Worm (Caenorhabditis elegans): ENCODE data around the gene Y73F8A.27.

Y73F8A.27 gene

DNA sequence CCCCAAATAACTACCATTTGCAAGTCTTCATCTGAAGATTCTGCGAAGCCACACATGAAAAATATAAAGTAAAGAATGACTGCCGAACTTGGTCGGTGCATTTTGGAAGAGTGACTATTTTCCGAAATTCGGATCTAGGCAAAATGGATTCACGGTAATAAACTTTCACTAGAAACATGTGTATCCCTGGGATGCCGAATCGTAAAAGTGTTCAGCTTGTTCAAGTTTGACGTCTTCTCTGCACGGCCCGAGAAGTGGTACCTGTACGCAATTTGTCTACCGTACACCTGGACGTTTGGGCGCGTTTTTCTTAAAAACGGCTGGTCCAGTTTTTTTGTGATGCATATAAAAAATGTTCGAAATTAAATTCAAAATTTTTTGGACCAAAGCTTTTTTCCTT is 28.1 kb upstream of the Y73F8A.27 start, which contains the start of gene Y73F8A.23:
Gene Y73F8A.23 (minus strand): TSS at position 101 of the 400 bp plus-strand sequence.
- TF ChIP-seq pha-2 (tag; optimal IDR thresholded peaks at IDR 0.05): no peak
- TF ChIP-seq fkh-6 (tag; optimal IDR thresholded peaks at IDR 0.05): no peak
- no peak for TF ChIP-seq unc-55 (GFP tag; optimal IDR thresholded peaks at IDR 0.05)
- TF ChIP-seq C08G9.2 (tag; optimal IDR thresholded peaks at IDR 0.05): no peak
- TF ChIP-seq pros-1 (tag; optimal IDR thresholded peaks at IDR 0.05): no peak
- TF ChIP-seq sdc-2 (tag; optimal IDR thresholded peaks at IDR 0.05): no peak
- no peak for TF ChIP-seq che-1 (tag; optimal IDR thresholded peaks at IDR 0.05)
- TF ChIP-seq unc-86 (tag; optimal IDR thresholded peaks at IDR 0.05): no peak
- no peak for TF ChIP-seq hlh-8 (tag; optimal IDR thresholded peaks at IDR 0.05)
- TF ChIP-seq hlh-6 (tag; optimal IDR thresholded peaks at IDR 0.05): no peak
- no peak for TF ChIP-seq elt-2 (tag; optimal IDR thresholded peaks at IDR 0.05)
- no peak for TF ChIP-seq dve-1 (tag; optimal IDR thresholded peaks at IDR 0.05)
- TF ChIP-seq ama-1 (optimal IDR thresholded peaks at IDR 0.05): no peak
- no peak for TF ChIP-seq nfya-1 (tag; optimal IDR thresholded peaks at IDR 0.05)
- TF ChIP-seq tbx-7 (tag; optimal IDR thresholded peaks at IDR 0.05): no peak
- TF ChIP-seq tbx-2 (tag; optimal IDR thresholded peaks at IDR 0.05): no peak

DNA sequence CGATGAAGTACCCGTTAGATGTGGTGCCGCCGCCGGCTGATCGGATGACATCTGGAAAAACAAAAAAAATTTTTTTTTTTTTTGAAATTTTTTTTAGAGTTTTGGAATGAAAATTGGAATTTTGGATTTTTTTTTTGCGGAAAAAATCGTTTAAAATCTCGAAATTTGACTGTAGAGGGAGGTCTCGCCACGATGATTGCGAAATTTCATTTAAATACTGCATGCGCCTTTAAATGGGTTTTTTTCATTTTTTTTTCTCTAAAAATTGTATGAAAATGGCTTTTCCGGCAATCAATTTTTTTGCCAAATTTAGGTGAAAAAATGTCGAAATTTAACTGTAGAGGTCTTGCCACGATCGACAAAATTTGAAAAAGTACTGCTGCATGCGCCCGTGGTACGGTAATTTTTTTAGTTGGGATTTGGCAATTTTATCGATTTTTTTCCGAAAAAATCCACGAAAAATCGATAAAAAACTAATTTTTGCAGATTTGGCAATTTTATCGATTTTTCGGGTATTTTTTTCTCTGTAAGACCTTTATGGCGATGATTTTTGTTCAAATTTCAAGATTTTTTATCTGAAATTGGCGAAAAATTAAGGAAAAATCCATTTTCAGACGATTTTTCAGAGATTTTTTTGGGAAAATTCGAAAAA is 19.3 kb upstream of the Y73F8A.27 start, which contains the start of gene gtf-2H4:
Gene gtf-2H4 (minus strand): TSS at position 51 of the 652 bp plus-strand sequence.
- TF ChIP-seq ceh-48 (tag; optimal IDR thresholded peaks at IDR 0.05): peak; percentile 41
- TF ChIP-seq sox-2 (GFP tag; IDR thresholded peaks at IDR 0.05): no peak

DNA sequence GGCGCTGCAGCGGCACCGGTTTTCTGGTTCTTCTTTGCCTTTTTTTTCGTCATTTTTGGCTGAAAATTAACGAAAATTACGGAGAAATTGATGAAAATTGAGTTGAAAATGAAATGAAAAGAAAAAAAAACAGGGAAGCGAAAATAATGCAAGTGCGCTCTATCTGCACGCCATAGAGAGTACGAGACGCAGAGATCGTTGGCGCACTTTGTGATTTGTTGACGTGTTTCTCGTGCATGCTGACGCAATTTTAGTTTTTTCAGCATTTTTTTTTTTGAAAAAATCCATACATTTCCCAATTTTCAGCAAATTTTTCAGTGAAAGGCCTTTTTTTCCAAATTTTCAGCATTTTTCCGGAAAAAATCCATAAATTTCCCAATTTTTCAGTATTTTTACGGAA is 1.2 kb upstream of the Y73F8A.27 start, which contains the start of gene ntl-11:
Gene ntl-11 (minus strand): TSS at position 66 of the 400 bp plus-strand sequence.
- TF ChIP-seq dve-1 (tag; optimal IDR thresholded peaks at IDR 0.05) (peak; percentile 84), gmeb-2 (tag; optimal IDR thresholded peaks at IDR 0.05) (no peak), odd-2 (tag; optimal IDR thresholded peaks at IDR 0.05) (no peak), ets-4 (tag; optimal IDR thresholded peaks at IDR 0.05) (no peak), lim-6 (tag; optimal IDR thresholded peaks at IDR 0.05) (no peak), sdc-2 (tag; optimal IDR thresholded peaks at IDR 0.05) (no peak), ceh-31 (tag; optimal IDR thresholded peaks at IDR 0.05) (peak; percentile 56), npax-4 (tag; optimal IDR thresholded peaks at IDR 0.05) (no peak), rnt-1 (tag; optimal IDR thresholded peaks at IDR 0.05) (peak; percentile 72), fax-1 (tag; optimal IDR thresholded peaks at IDR 0.05) (no peak), zip-5 (tag; optimal IDR thresholded peaks at IDR 0.05) (no peak), sox-4 (tag; optimal IDR thresholded peaks at IDR 0.05) (no peak), ceh-14 (tag; optimal IDR thresholded peaks at IDR 0.05) (peak; percentile 31), pax-1 (tag; optimal IDR thresholded peaks at IDR 0.05) (no peak), pha-4 (tag; optimal IDR thresholded peaks at IDR 0.05) (no peak), ceh-22 (tag; optimal IDR thresholded peaks at IDR 0.05) (no peak), fkh-6 (tag; optimal IDR thresholded peaks at IDR 0.05) (no peak), ttx-3 (tag; optimal IDR thresholded peaks at IDR 0.05) (peak; percentile 22), T23F11.4 (GFP tag; optimal IDR thresholded peaks at IDR 0.05) (no peak), hlh-15 (tag; optimal IDR thresholded peaks at IDR 0.05) (no peak), unc-3 (GFP tag; conservative IDR thresholded peaks at IDR 0.05) (no peak), unc-3 (tag; optimal IDR thresholded peaks at IDR 0.05) (peak; percentile 34), nhr-232 (tag; optimal IDR thresholded peaks at IDR 0.05) (no peak), eyg-1 (tag; optimal IDR thresholded peaks at IDR 0.05) (no peak), nhr-11 (tag; optimal IDR thresholded peaks at IDR 0.05) (no peak), unc-86 (tag; optimal IDR thresholded peaks at IDR 0.05) (peak; percentile 71), ceh-30 (tag; optimal IDR thresholded peaks at IDR 0.05) (peak; percentile 36), ceh-19 (GFP tag; optimal IDR thresholded peaks at IDR 0.05) (no peak), K09A11.1 (tag; optimal IDR thresholded peaks at IDR 0.05; ENCODE audit: insufficient read depth) (peak; percentile 30), madf-2 (tag; optimal IDR thresholded peaks at IDR 0.05) (peak; percentile 14), tbx-2 (tag; optimal IDR thresholded peaks at IDR 0.05) (peak; percentile 71), fkh-10 (GFP tag; optimal IDR thresholded peaks at IDR 0.05) (peak; percentile 5), ceh-2 (tag; optimal IDR thresholded peaks at IDR 0.05) (peak; percentile 15), lin-11 (tag; optimal IDR thresholded peaks at IDR 0.05) (peak; percentile 13), ceh-24 (tag; optimal IDR thresholded peaks at IDR 0.05) (no peak), elt-2 (tag; optimal IDR thresholded peaks at IDR 0.05) (peak; percentile 64), nfya-1 (tag; optimal IDR thresholded peaks at IDR 0.05) (peak; percentile 91), C08G9.2 (tag; optimal IDR thresholded peaks at IDR 0.05) (no peak), hlh-30 (tag; optimal IDR thresholded peaks at IDR 0.05; ENCODE audit: insufficient read depth) (peak; percentile 56)

All from whole organism, late embryonic.